Fruit fly (Drosophila melanogaster) whole organism, embryonic: ENCODE measurements around the gene Sdhaf3.

Experiments used
- Atf-2 ChIP-seq: fragments of 200-800 bp; sonication (Bioruptor generic); optimal IDR thresholded peaks from 2 replicates; lab custom pipeline; 2016; ENCODE audit warnings: missing biosample characterization, missing genetic modification characterization
- Atf3 ChIP-seq: fragments of 200-800 bp; sonication (Bioruptor generic); optimal IDR thresholded peaks from 3 replicates; lab custom pipeline; 2016; ENCODE audit warnings: missing biosample characterization, missing genetic modification characterization
- CG10209 ChIP-seq: fragments of 200-800 bp; sonication (Bioruptor generic); optimal IDR thresholded peaks from 3 replicates; lab custom pipeline; 2017; ENCODE audit warnings: missing biosample characterization, mild to moderate bottlenecking, missing genetic modification characterization, missing genetic modification reagents
- CG10431 ChIP-seq: fragments of 200-800 bp; sonication (Bioruptor generic); optimal IDR thresholded peaks from 3 replicates; lab custom pipeline; 2018; ENCODE audit warnings: missing biosample characterization, mild to moderate bottlenecking, missing genetic modification characterization
- CG10979 ChIP-seq: fragments of 200-800 bp; sonication (Bioruptor generic); optimal IDR thresholded peaks from 2 replicates; lab custom pipeline; 2018; ENCODE audit warnings: missing biosample characterization, mild to moderate bottlenecking, missing genetic modification characterization, moderate library complexity
- CG11456 ChIP-seq: fragments of 200-800 bp; sonication (Bioruptor generic); IDR thresholded peaks from 3 replicates; pipeline ENCODE4 v1.3.6; 2022; ENCODE audit warnings: missing biosample characterization, missing genetic modification characterization
- CG12219 ChIP-seq: fragments of 200-800 bp; sonication (Bioruptor generic); optimal IDR thresholded peaks from 3 replicates; lab custom pipeline; 2018; ENCODE audit warnings: missing biosample characterization, mild to moderate bottlenecking, missing genetic modification characterization
- CG15601 ChIP-seq: fragments of 200-800 bp; sonication (Bioruptor generic); optimal IDR thresholded peaks from 3 replicates; lab custom pipeline; 2019; ENCODE audit warnings: missing biosample characterization, mild to moderate bottlenecking, missing genetic modification characterization, moderate library complexity
- CG2889 ChIP-seq: fragments of 200-800 bp; sonication (Bioruptor generic); IDR thresholded peaks from 3 replicates; pipeline ENCODE4 v1.3.6; 2022; ENCODE audit warnings: missing biosample characterization, missing genetic modification characterization
- CG30403 ChIP-seq: fragments of 200-800 bp; sonication (Bioruptor generic); optimal IDR thresholded peaks from 3 replicates; lab custom pipeline; 2016; ENCODE audit warnings: missing biosample characterization, missing genetic modification characterization
- CG31441 ChIP-seq: fragments of 200-800 bp; sonication (Bioruptor generic); IDR thresholded peaks from 2 replicates; pipeline ENCODE4 v1.3.6; 2022; ENCODE audit warnings: missing biosample characterization, missing genetic modification characterization
- CG32772 ChIP-seq: fragments of 200-800 bp; sonication (Bioruptor generic); IDR thresholded peaks from 2 replicates; pipeline ENCODE4 v1.3.6; 2022; ENCODE audit warnings: missing biosample characterization, missing genetic modification characterization
- CG33557 ChIP-seq: fragments of 200-800 bp; sonication (Bioruptor generic); optimal IDR thresholded peaks from 2 replicates; lab custom pipeline; 2019; ENCODE audit warnings: missing biosample characterization, mild to moderate bottlenecking, missing genetic modification characterization, moderate library complexity
- CG34224 ChIP-seq: fragments of 200-800 bp; sonication (Bioruptor generic); IDR thresholded peaks from 3 replicates; pipeline ENCODE4 v1.3.6; 2022; ENCODE audit warnings: missing biosample characterization, missing genetic modification characterization; ENCODE audit not compliant: partially characterized antibody
- CG4282 ChIP-seq: fragments of 200-800 bp; sonication (Bioruptor generic); optimal IDR thresholded peaks from 2 replicates; lab custom pipeline; 2016; ENCODE audit warnings: missing biosample characterization, missing genetic modification characterization
- CG4617 ChIP-seq: fragments of 200-800 bp; sonication (Bioruptor generic); optimal IDR thresholded peaks from 3 replicates; lab custom pipeline; 2016; ENCODE audit warnings: missing biosample characterization, missing genetic modification characterization, borderline replicate concordance
- CG6813 ChIP-seq: fragments of 200-800 bp; sonication (Bioruptor generic); optimal IDR thresholded peaks from 2 replicates; lab custom pipeline; 2017; ENCODE audit warnings: missing biosample characterization, missing genetic modification characterization, mild to moderate bottlenecking, moderate library complexity, missing genetic modification reagents
- CG7928 ChIP-seq: fragments of 200-800 bp; sonication (Bioruptor generic); optimal IDR thresholded peaks from 2 replicates; lab custom pipeline; 2017; ENCODE audit warnings: missing biosample characterization, mild to moderate bottlenecking, missing genetic modification characterization
- CG9932 ChIP-seq: fragments of 200-800 bp; sonication (Bioruptor generic); IDR thresholded peaks from 2 replicates; pipeline ENCODE4 v1.3.6; 2022; ENCODE audit warnings: missing biosample characterization, missing genetic modification characterization
- Dip2 ChIP-seq: fragments of 200-800 bp; sonication (Bioruptor generic); IDR thresholded peaks from 2 replicates; pipeline ENCODE4 v1.3.6; 2022; ENCODE audit warnings: missing biosample characterization, missing genetic modification characterization
- Fer2 ChIP-seq: fragments of 200-800 bp; sonication (Bioruptor generic); optimal IDR thresholded peaks from 2 replicates; lab custom pipeline; 2018; ENCODE audit warnings: missing biosample characterization, mild to moderate bottlenecking, missing genetic modification characterization, moderate library complexity
- Hand ChIP-seq: fragments of 200-800 bp; sonication (Bioruptor generic); optimal IDR thresholded peaks from 2 replicates; lab custom pipeline; 2017; ENCODE audit warnings: mild to moderate bottlenecking, missing biosample characterization, missing genetic modification reagents, missing genetic modification characterization
- Hr51 ChIP-seq, 2 experiments: fragments of 200-800 bp; sonication (Bioruptor generic); optimal IDR thresholded peaks; 2 replicates in 1 of 2; 3 replicates in 1 of 2; lab custom pipeline; 2016 to 2018; ENCODE audit warnings: missing biosample characterization in 2 of 2, missing genetic modification characterization in 2 of 2, mild to moderate bottlenecking in 1 of 2, moderate library complexity in 1 of 2
- MESR4 ChIP-seq: fragments of 200-800 bp; sonication (Bioruptor generic); optimal IDR thresholded peaks from 2 replicates; lab custom pipeline; 2018; ENCODE audit warnings: missing biosample characterization, mild to moderate bottlenecking, missing genetic modification characterization, moderate library complexity
- MTF-1 ChIP-seq: fragments of 200-800 bp; sonication (Bioruptor generic); optimal IDR thresholded peaks from 2 replicates; lab custom pipeline; 2018; ENCODE audit warnings: missing biosample characterization, mild to moderate bottlenecking, missing genetic modification characterization, borderline replicate concordance
- Oaz ChIP-seq: fragments of 200-800 bp; sonication (Bioruptor generic); IDR thresholded peaks from 2 replicates; pipeline ENCODE4 v1.3.6; 2022; ENCODE audit warnings: missing biosample characterization, missing genetic modification characterization
- Pdp1 ChIP-seq, 2 experiments: fragments of 200-800 bp; sonication (Bioruptor generic); optimal IDR thresholded peaks; 3 replicates each; lab custom pipeline; 2016; ENCODE audit warnings: missing biosample characterization in 2 of 2, missing genetic modification characterization in 2 of 2, mild to moderate bottlenecking in 1 of 2, moderate library complexity in 1 of 2
- Stat92E ChIP-seq, 3 experiments: fragments of >200 bp in 2 of 3; fragments of 200-800 bp in 1 of 3; sonication (Bioruptor generic) in 1 of 3; optimal IDR thresholded peaks; 2 replicates each; lab custom pipeline; 2017 to 2019; ENCODE audit warnings: missing biosample characterization in 3 of 3, missing genetic modification characterization in 3 of 3, mild to moderate bottlenecking in 1 of 3, moderate library complexity in 1 of 3
- Trl ChIP-seq, 3 experiments: fragments of >200 bp in 2 of 3; fragments of 200-800 bp in 1 of 3; sonication (Bioruptor generic) in 1 of 3; optimal IDR thresholded peaks; 2 replicates in 1 of 3; 3 replicates in 2 of 3; lab custom pipeline; 2016 to 2017; ENCODE audit warnings: missing biosample characterization in 1 of 3, missing genetic modification characterization in 1 of 3
- cg ChIP-seq: fragments of 200-800 bp; sonication (Bioruptor generic); optimal IDR thresholded peaks from 3 replicates; lab custom pipeline; 2019; ENCODE audit warnings: missing biosample characterization, mild to moderate bottlenecking, missing genetic modification characterization, moderate library complexity
- crp ChIP-seq, 2 experiments: fragments of 200-800 bp; sonication (Bioruptor generic); optimal IDR thresholded peaks; 2 replicates in 1 of 2; 3 replicates in 1 of 2; lab custom pipeline; 2017; ENCODE audit warnings: missing biosample characterization in 2 of 2, missing genetic modification characterization in 2 of 2, mild to moderate bottlenecking in 1 of 2, moderate library complexity in 1 of 2
- danr ChIP-seq: fragments of 200-800 bp; sonication (Bioruptor generic); IDR thresholded peaks from 2 replicates; pipeline ENCODE4 v1.3.6; 2022; ENCODE audit warnings: missing biosample characterization, missing genetic modification characterization
- exex ChIP-seq: fragments of 200-800 bp; sonication (Bioruptor generic); optimal IDR thresholded peaks from 4 replicates; lab custom pipeline; 2018; ENCODE audit warnings: missing biosample characterization, mild to moderate bottlenecking, missing genetic modification characterization, moderate library complexity
- hth ChIP-seq: fragments of >200 bp; optimal IDR thresholded peaks from 2 replicates; lab custom pipeline; 2017; ENCODE audit warnings: inconsistent platforms
- lov ChIP-seq, 2 experiments: fragments of 200-800 bp in 1 of 2; fragments of >200 bp in 1 of 2; sonication (Bioruptor generic) in 1 of 2; IDR thresholded peaks in 1 of 2; optimal IDR thresholded peaks in 1 of 2; 2 replicates in 1 of 2; 3 replicates in 1 of 2; pipeline versions ENCODE4 v1.3.6 to Lab custom; 2017 to 2022; ENCODE audit warnings: missing biosample characterization in 1 of 2, missing genetic modification characterization in 1 of 2
- nmo ChIP-seq: fragments of 200-800 bp; sonication (Bioruptor generic); optimal IDR thresholded peaks from 2 replicates; lab custom pipeline; 2018; ENCODE audit warnings: missing biosample characterization, mild to moderate bottlenecking, missing genetic modification characterization, moderate library complexity
- phol ChIP-seq: fragments of 200-800 bp; sonication (Bioruptor generic); optimal IDR thresholded peaks from 3 replicates; lab custom pipeline; 2018; ENCODE audit warnings: missing biosample characterization, mild to moderate bottlenecking, missing genetic modification characterization, moderate library complexity
- prd ChIP-seq, 3 experiments: fragments of >200 bp in 2 of 3; fragments of 200-800 bp in 1 of 3; sonication (Bioruptor generic) in 1 of 3; optimal IDR thresholded peaks in 2 of 3; IDR thresholded peaks in 1 of 3; 2 replicates in 2 of 3; 3 replicates in 1 of 3; pipeline versions ENCODE4 v1.3.6 to Lab custom; 2017 to 2022; ENCODE audit warnings: missing biosample characterization in 1 of 3, missing genetic modification characterization in 1 of 3
- repo ChIP-seq: fragments of 200-800 bp; sonication (Bioruptor generic); optimal IDR thresholded peaks from 2 replicates; lab custom pipeline; 2016; ENCODE audit warnings: missing biosample characterization, missing genetic modification characterization
- salm ChIP-seq: fragments of 200-800 bp; sonication (Bioruptor generic); optimal IDR thresholded peaks from 2 replicates; lab custom pipeline; 2018; ENCODE audit warnings: missing biosample characterization, mild to moderate bottlenecking, missing genetic modification characterization
- sd ChIP-seq: fragments of 200-800 bp; sonication (Bioruptor generic); optimal IDR thresholded peaks from 3 replicates; lab custom pipeline; 2018; ENCODE audit warnings: missing biosample characterization, mild to moderate bottlenecking, missing genetic modification characterization, moderate library complexity
- sug ChIP-seq: fragments of 200-800 bp; optimal IDR thresholded peaks from 2 replicates; lab custom pipeline; 2019; ENCODE audit warnings: missing biosample characterization, mild to moderate bottlenecking, missing genetic modification characterization, moderate library complexity
- tll ChIP-seq, 2 experiments: fragments of 200-800 bp in 1 of 2; fragments of >200 bp in 1 of 2; sonication (Bioruptor generic) in 1 of 2; optimal IDR thresholded peaks; 2 replicates each; lab custom pipeline; 2017 to 2019; ENCODE audit warnings: missing biosample characterization in 2 of 2, missing genetic modification characterization in 2 of 2, mild to moderate bottlenecking in 1 of 2, moderate library complexity in 1 of 2
- trh ChIP-seq: fragments of 200-800 bp; sonication (Bioruptor generic); optimal IDR thresholded peaks from 2 replicates; lab custom pipeline; 2016; ENCODE audit warnings: missing biosample characterization, missing genetic modification characterization
- unc-4 ChIP-seq: fragments of 200-800 bp; sonication (Bioruptor generic); IDR thresholded peaks from 2 replicates; pipeline ENCODE4 v1.3.6; 2022; ENCODE audit warnings: missing biosample characterization, missing genetic modification characterization; ENCODE audit not compliant: partially characterized antibody
- zfh1 ChIP-seq: fragments of 200-800 bp; sonication (Bioruptor generic); IDR thresholded peaks from 3 replicates; pipeline ENCODE4 v1.3.6; 2022; ENCODE audit warnings: missing biosample characterization, missing genetic modification characterization
- zfh2 ChIP-seq: fragments of 200-800 bp; sonication (Bioruptor generic); optimal IDR thresholded peaks from 2 replicates; lab custom pipeline; 2016; ENCODE audit warnings: missing biosample characterization, missing genetic modification characterization

The Sdhaf3 gene

dm6 chr3R:16497379-16497778 lies 15.1 kb upstream of the Sdhaf3 start (continued):
- peak; percentile 76 for TF ChIP-seq CG15601 (tag; lab: Kevin White, UChicago)
- TF ChIP-seq sd = peak; percentile 51
- TF ChIP-seq CG12219 = peak; percentile 65
- no peak for TF ChIP-seq hth
- no peak for TF ChIP-seq CG34224 (GFP tag; lab: Robert Waterston, UW)
- peak; percentile 82 for TF ChIP-seq CG10979
- TF ChIP-seq tll (GFP tag; optimal IDR thresholded peaks at IDR 0.05; lab: Kevin White, UChicago) = no peak
- TF ChIP-seq CG9932 (GFP tag; lab: Robert Waterston, UW) = peak; percentile 92
- TF ChIP-seq salm (tag; lab: Kevin White, UChicago) = peak; percentile 62
- no peak for TF ChIP-seq exex (tag; lab: Kevin White, UChicago)
- peak; percentile 97 for TF ChIP-seq CG11456
- peak; percentile 85 for TF ChIP-seq nmo (GFP tag; lab: Kevin White, UChicago)
- TF ChIP-seq MESR4 (GFP tag; lab: Kevin White, UChicago) = peak; percentile 4
- TF ChIP-seq CG4617 (GFP tag; lab: Kevin White, UChicago) = peak; percentile 54
- peak; percentile 62 to 71 for TF ChIP-seq Pdp1 (GFP tag; optimal IDR thresholded peaks at IDR 0.05; lab: Kevin White, UChicago)
- TF ChIP-seq danr (GFP tag; lab: Robert Waterston, UW) = peak; percentile 75
- TF ChIP-seq trh (GFP tag; lab: Kevin White, UChicago) = peak; percentile 66
- peak in 1 of 2 experiments; percentile 29 for TF ChIP-seq crp (GFP tag; optimal IDR thresholded peaks at IDR 0.05; lab: Kevin White, UChicago)
- TF ChIP-seq CG10209 (GFP tag; lab: Kevin White, UChicago) = peak; percentile 86
- peak; percentile 62; the same call in 1 of the 2 replicates for TF ChIP-seq Oaz (GFP tag; lab: Robert Waterston, UW)
- TF ChIP-seq CG4282 (GFP tag; lab: Kevin White, UChicago) = peak; percentile 29
- peak; percentile 84 for TF ChIP-seq CG32772 (GFP tag; lab: Robert Waterston, UW)
- no peak for TF ChIP-seq unc-4 (GFP tag; lab: Robert Waterston, UW)
- peak; percentile 71; the same call in 2 of the 3 replicates for TF ChIP-seq CG2889 (GFP tag; lab: Robert Waterston, UW)
- peak; percentile 48 for TF ChIP-seq zfh2 (GFP tag; lab: Kevin White, UChicago)
- TF ChIP-seq CG7928 = peak; percentile 37
- TF ChIP-seq CG31441 (GFP tag; lab: Robert Waterston, UW) = peak; percentile 89
- peak; percentile 89 for TF ChIP-seq CG30403
- TF ChIP-seq cg (GFP tag; lab: Kevin White, UChicago) = no peak
- TF ChIP-seq sug (tag; lab: Kevin White, UChicago) = no peak
- TF ChIP-seq repo (GFP tag; lab: Kevin White, UChicago) = peak; percentile 46
- peak; percentile 75 for TF ChIP-seq CG6813 (GFP tag; lab: Kevin White, UChicago)
- TF ChIP-seq Atf3 (GFP tag; lab: Kevin White, UChicago) = peak; percentile 20
- TF ChIP-seq phol (tag; lab: Kevin White, UChicago) = peak; percentile 85
- peak; percentile 62 for TF ChIP-seq Atf-2 (GFP tag; lab: Kevin White, UChicago)
- TF ChIP-seq Fer2 (tag; lab: Kevin White, UChicago) = peak; percentile 68
- no peak for TF ChIP-seq lov (optimal IDR thresholded peaks at IDR 0.05; lab: Kevin White, UChicago)
- peak; percentile 83; the same call in 2 of the 3 replicates for TF ChIP-seq lov (GFP tag; IDR thresholded peaks at IDR 0.05; lab: Robert Waterston, UW)
- TF ChIP-seq zfh1 (GFP tag; lab: Robert Waterston, UW) = peak; percentile 90
- peak; percentile 87 for TF ChIP-seq MTF-1 (GFP tag; lab: Kevin White, UChicago)
- no peak for TF ChIP-seq Trl (optimal IDR thresholded peaks at IDR 0.05; lab: Kevin White, UChicago)
- TF ChIP-seq Trl (GFP tag; optimal IDR thresholded peaks at IDR 0.05; lab: Kevin White, UChicago) = peak; percentile 80
- TF ChIP-seq Stat92E (GFP tag; optimal IDR thresholded peaks at IDR 0.05; lab: Kevin White, UChicago) = no peak
- no peak for TF ChIP-seq Hand (GFP tag; lab: Kevin White, UChicago)
- TF ChIP-seq Dip2 (GFP tag; lab: Robert Waterston, UW) = no peak
- peak; percentile 67 to 88 for TF ChIP-seq Hr51 (GFP tag; optimal IDR thresholded peaks at IDR 0.05; lab: Kevin White, UChicago)
- TF ChIP-seq CG33557 (GFP tag; lab: Kevin White, UChicago) = peak; percentile 52
- TF ChIP-seq prd (optimal IDR thresholded peaks at IDR 0.05; lab: Kevin White, UChicago) = no peak
- peak; percentile 88 for TF ChIP-seq prd (GFP tag; IDR thresholded peaks at IDR 0.05; lab: Robert Waterston, UW)
- peak; percentile 52 for TF ChIP-seq CG10431
